Worm (Caenorhabditis elegans): ENCODE measurements around the gene dmd-4.
A peak's percentile ranks its signal among the peaks of the same experiment; 100 is the strongest.

Gene dmd-4

ce11 chrX:14875668-14876067 is 14.0 kb upstream of the dmd-4 start, which contains the start of gene sssh-1:
Gene sssh-1, plus strand, starts transcription at chrX:14875968.
- no peak for TF ChIP-seq nhr-11 (tag; optimal IDR thresholded peaks at IDR 0.05)
- peak; percentile 51 for TF ChIP-seq pha-4 (tag; optimal IDR thresholded peaks at IDR 0.05)

- no peak for TF ChIP-seq pha-4 (tag; optimal IDR thresholded peaks at IDR 0.05)
Measured at ce11 chrX:14872817-14873469, 11.3 kb upstream of the dmd-4 start, which contains the start of gene F31F6.3. Gene F31F6.3, minus strand, starts transcription at chrX:14872867.

ce11 chrX:14871780-14872179 is 10.1 kb upstream of the dmd-4 start, which contains the start of gene F31F6.2:
Gene F31F6.2, minus strand, starts transcription at chrX:14871880.
- TF ChIP-seq egl-5 (tag; optimal IDR thresholded peaks at IDR 0.05) (no peak), fkh-2 (tag; optimal IDR thresholded peaks at IDR 0.05) (no peak), nhr-77 (tag; optimal IDR thresholded peaks at IDR 0.05) (no peak), elt-1 (tag; optimal IDR thresholded peaks at IDR 0.05) (no peak), ztf-11 (tag; optimal IDR thresholded peaks at IDR 0.05) (no peak), ceh-28 (tag; optimal IDR thresholded peaks at IDR 0.05) (no peak), lsy-12 (tag; optimal IDR thresholded peaks at IDR 0.05) (no peak), nhr-237 (tag; optimal IDR thresholded peaks at IDR 0.05) (no peak), pqm-1 (tag; optimal IDR thresholded peaks at IDR 0.05) (no peak), mml-1 (tag; optimal IDR thresholded peaks at IDR 0.05) (no peak), nhr-76 (tag; optimal IDR thresholded peaks at IDR 0.05) (no peak), daf-12 (tag; optimal IDR thresholded peaks at IDR 0.05) (no peak), lin-39 (tag; optimal IDR thresholded peaks at IDR 0.05) (no peak), hmg-11 (tag; optimal IDR thresholded peaks at IDR 0.05) (no peak), elt-3 (tag; optimal IDR thresholded peaks at IDR 0.05) (no peak)

ce11 chrX:14868200-14868599 is 6.5 kb upstream of the dmd-4 start, which contains the start of gene F31F6.1:
Gene F31F6.1, minus strand, starts transcription at chrX:14868300.
- TF ChIP-seq elt-1 (tag; optimal IDR thresholded peaks at IDR 0.05) (no peak), nhr-76 (tag; optimal IDR thresholded peaks at IDR 0.05) (no peak), nfya-1 (tag; optimal IDR thresholded peaks at IDR 0.05; ENCODE audit: insufficient read depth) (no peak), nhr-77 (tag; optimal IDR thresholded peaks at IDR 0.05) (no peak), nhr-237 (tag; optimal IDR thresholded peaks at IDR 0.05) (no peak), nhr-28 (tag; optimal IDR thresholded peaks at IDR 0.05) (no peak), lin-39 (tag; optimal IDR thresholded peaks at IDR 0.05) (no peak)

ce11 chrX:14865744-14866143 is 4.1 kb upstream of the dmd-4 start, which contains the start of gene C27C12.3:
Gene C27C12.3, minus strand, starts transcription at chrX:14865844.
- TF ChIP-seq ceh-28 (tag; optimal IDR thresholded peaks at IDR 0.05) = no peak
- TF ChIP-seq lin-15B (tag; optimal IDR thresholded peaks at IDR 0.05) = no peak
- no peak for TF ChIP-seq fos-1 (tag; optimal IDR thresholded peaks at IDR 0.05)
- no peak for TF ChIP-seq elt-3 (tag; optimal IDR thresholded peaks at IDR 0.05)

- TF ChIP-seq fkh-10 (GFP tag; optimal IDR thresholded peaks at IDR 0.05) (peak; percentile 67), egl-5 (tag; optimal IDR thresholded peaks at IDR 0.05) (peak; percentile 51), lin-39 (tag; optimal IDR thresholded peaks at IDR 0.05) (peak; percentile 82), nhr-25 (tag; optimal IDR thresholded peaks at IDR 0.05) (peak; percentile 91), ama-1 (optimal IDR thresholded peaks at IDR 0.05) (peak; percentile 44), egl-27 (tag; optimal IDR thresholded peaks at IDR 0.05) (peak; percentile 14), snpc-4 (tag; optimal IDR thresholded peaks at IDR 0.05) (peak; percentile 89), ztf-4 (tag; optimal IDR thresholded peaks at IDR 0.05) (peak; percentile 34), ceh-28 (tag; optimal IDR thresholded peaks at IDR 0.05) (peak; percentile 82), nhr-77 (tag; optimal IDR thresholded peaks at IDR 0.05) (no peak), ZK546.5 (tag; optimal IDR thresholded peaks at IDR 0.05) (no peak), ceh-82 (tag; optimal IDR thresholded peaks at IDR 0.05) (peak; percentile 69), nfya-1 (tag; optimal IDR thresholded peaks at IDR 0.05; ENCODE audit: insufficient read depth) (peak; percentile 90), nhr-67 (tag; optimal IDR thresholded peaks at IDR 0.05) (no peak), R02D3.7 (tag; optimal IDR thresholded peaks at IDR 0.05) (peak; percentile 68), daf-12 (tag; optimal IDR thresholded peaks at IDR 0.05) (no peak), jun-1 (tag; optimal IDR thresholded peaks at IDR 0.05) (peak; percentile 75), ceh-16 (tag; optimal IDR thresholded peaks at IDR 0.05) (no peak), hmg-11 (tag; optimal IDR thresholded peaks at IDR 0.05) (peak; percentile 95), lsy-12 (tag; optimal IDR thresholded peaks at IDR 0.05) (peak; percentile 57), tbx-2 (tag; optimal IDR thresholded peaks at IDR 0.05) (peak; percentile 78), skn-1 (tag; optimal IDR thresholded peaks at IDR 0.05) (peak; percentile 87), elt-2 (tag; optimal IDR thresholded peaks at IDR 0.05) (peak; percentile 67), nhr-11 (tag; optimal IDR thresholded peaks at IDR 0.05) (peak; percentile 20), lin-15B (tag; optimal IDR thresholded peaks at IDR 0.05) (peak; percentile 87), nhr-43 (tag; optimal IDR thresholded peaks at IDR 0.05; ENCODE audit: poor library complexity, severe bottlenecking) (peak; percentile 85), elt-1 (tag; optimal IDR thresholded peaks at IDR 0.05) (peak; percentile 35), fkh-2 (tag; optimal IDR thresholded peaks at IDR 0.05) (peak; percentile 22), pha-4 (tag; optimal IDR thresholded peaks at IDR 0.05) (peak; percentile 95), nhr-23 (tag; optimal IDR thresholded peaks at IDR 0.05) (peak; percentile 93), nhr-12 (tag; optimal IDR thresholded peaks at IDR 0.05) (no peak)
Measured at ce11 chrX:14853712-14854217, 7.9 kb downstream of the dmd-4 start, which contains the start of the genes C27C12.1 and C27C12.4. Gene C27C12.1, minus strand, starts transcription at chrX:14853762. Gene C27C12.4, plus strand, starts transcription at chrX:14854086.
